Worm (Caenorhabditis elegans) whole organism, L3 larva: ENCODE data around the gene F40G9.19.

ENCODE experiments used
- R02D3.7 ChIP-seq: fragments of 150-350 bp; optimal IDR thresholded peaks from 2 replicates; lab custom pipeline; 2014; ENCODE audit warnings: missing biosample characterization, missing genetic modification characterization
- ZK546.5 ChIP-seq: sonication (generic microtip); optimal IDR thresholded peaks from 2 replicates; lab custom pipeline; 2017; ENCODE audit warnings: missing biosample characterization, missing genetic modification characterization
- aly-2 ChIP-seq: fragments of 150-350 bp; optimal IDR thresholded peaks from 2 replicates; lab custom pipeline; 2014; ENCODE audit warnings: missing biosample characterization, missing genetic modification characterization
- ama-1 ChIP-seq: fragments of 150-350 bp; optimal IDR thresholded peaks from 2 replicates; lab custom pipeline; 2018
- ceh-16 ChIP-seq: sonication (generic microtip); optimal IDR thresholded peaks from 2 replicates; lab custom pipeline; 2017; ENCODE audit warnings: missing biosample characterization, missing genetic modification characterization
- ceh-28 ChIP-seq: fragments of 150-350 bp; optimal IDR thresholded peaks from 2 replicates; lab custom pipeline; 2014; ENCODE audit warnings: missing biosample characterization, missing genetic modification reagents, missing genetic modification characterization
- ceh-9 ChIP-seq: sonication (generic microtip); optimal IDR thresholded peaks from 2 replicates; lab custom pipeline; 2018; ENCODE audit warnings: missing biosample characterization, missing genetic modification characterization
- daf-12 ChIP-seq: fragments of 150-350 bp; optimal IDR thresholded peaks from 2 replicates; lab custom pipeline; 2014; ENCODE audit warnings: missing biosample characterization, missing genetic modification reagents, missing genetic modification characterization
- egl-27 ChIP-seq: sonication (generic microtip); optimal IDR thresholded peaks from 4 replicates; lab custom pipeline; 2017; ENCODE audit warnings: missing biosample characterization, missing genetic modification reagents, missing genetic modification characterization
- egl-5 ChIP-seq: fragments of 150-350 bp; optimal IDR thresholded peaks from 2 replicates; lab custom pipeline; 2017; ENCODE audit warnings: missing biosample characterization, missing genetic modification reagents, missing genetic modification characterization, inconsistent platforms
- elt-1 ChIP-seq: fragments of 150-350 bp; optimal IDR thresholded peaks from 2 replicates; lab custom pipeline; 2014; ENCODE audit warnings: missing biosample characterization, missing genetic modification characterization
- elt-2 ChIP-seq: sonication (generic microtip); optimal IDR thresholded peaks from 2 replicates; lab custom pipeline; 2016; ENCODE audit warnings: missing genetic modification reagents, mild to moderate bottlenecking, missing genetic modification characterization, missing compliant biosample characterization
- elt-3 ChIP-seq, 3 experiments: fragments of 150-350 bp in 1 of 3; sonication (generic microtip) in 2 of 3; optimal IDR thresholded peaks; 2 replicates in 2 of 3; 4 replicates in 1 of 3; lab custom pipeline; 2014 to 2017; ENCODE audit warnings: missing biosample characterization in 3 of 3, missing genetic modification characterization in 3 of 3
- eor-1 ChIP-seq, 2 experiments: fragments of 150-350 bp; optimal IDR thresholded peaks; 2 replicates each; lab custom pipeline; 2014 to 2018; ENCODE audit warnings: missing biosample characterization in 2 of 2, missing genetic modification characterization in 2 of 2
- fkh-10 ChIP-seq: sonication (generic microtip); optimal IDR thresholded peaks from 2 replicates; lab custom pipeline; 2017; ENCODE audit warnings: missing biosample characterization, missing genetic modification reagents, missing genetic modification characterization
- fkh-2 ChIP-seq: fragments of 150-350 bp; optimal IDR thresholded peaks from 2 replicates; lab custom pipeline; 2014; ENCODE audit warnings: missing biosample characterization, missing genetic modification reagents, missing genetic modification characterization
- fos-1 ChIP-seq: fragments of 150-350 bp; optimal IDR thresholded peaks from 2 replicates; lab custom pipeline; 2014; ENCODE audit warnings: missing biosample characterization, missing genetic modification characterization
- hmg-11 ChIP-seq: sonication (generic microtip); optimal IDR thresholded peaks from 2 replicates; lab custom pipeline; 2016; ENCODE audit warnings: missing genetic modification characterization, missing compliant biosample characterization
- jun-1 ChIP-seq: fragments of 150-350 bp; optimal IDR thresholded peaks from 2 replicates; lab custom pipeline; 2014; ENCODE audit warnings: missing biosample characterization, missing genetic modification reagents, missing genetic modification characterization
- lin-15B ChIP-seq: fragments of 150-350 bp; optimal IDR thresholded peaks from 2 replicates; lab custom pipeline; 2014; ENCODE audit warnings: missing biosample characterization, missing genetic modification characterization
- lsy-12 ChIP-seq: sonication (generic microtip); optimal IDR thresholded peaks from 2 replicates; lab custom pipeline; 2016; ENCODE audit warnings: mild to moderate bottlenecking, missing genetic modification characterization, missing compliant biosample characterization
- mdl-1 ChIP-seq: fragments of 150-350 bp; optimal IDR thresholded peaks from 2 replicates; lab custom pipeline; 2014; ENCODE audit warnings: missing biosample characterization, missing genetic modification characterization
- mml-1 ChIP-seq: fragments of 150-350 bp; sonication (generic microtip); optimal IDR thresholded peaks from 3 replicates; lab custom pipeline; 2014; ENCODE audit warnings: missing biosample characterization, missing genetic modification characterization
- nhr-11 ChIP-seq: fragments of 150-350 bp; optimal IDR thresholded peaks from 2 replicates; lab custom pipeline; 2014; ENCODE audit warnings: missing biosample characterization, missing genetic modification characterization
- nhr-12 ChIP-seq: fragments of 150-350 bp; optimal IDR thresholded peaks from 2 replicates; lab custom pipeline; 2014; ENCODE audit warnings: missing biosample characterization, missing genetic modification characterization
- nhr-23 ChIP-seq: fragments of 150-350 bp; optimal IDR thresholded peaks from 2 replicates; lab custom pipeline; 2014; ENCODE audit warnings: missing biosample characterization, missing genetic modification reagents, missing genetic modification characterization
- nhr-237 ChIP-seq: fragments of 150-350 bp; optimal IDR thresholded peaks from 2 replicates; lab custom pipeline; 2014; ENCODE audit warnings: missing biosample characterization, missing genetic modification characterization
- nhr-25 ChIP-seq: sonication (generic microtip); optimal IDR thresholded peaks from 2 replicates; lab custom pipeline; 2017; ENCODE audit warnings: missing biosample characterization, missing genetic modification characterization
- nhr-43 ChIP-seq: sonication (generic microtip); optimal IDR thresholded peaks from 2 replicates; lab custom pipeline; 2016; ENCODE audit warnings: mild to moderate bottlenecking, missing genetic modification characterization, missing compliant biosample characterization; ENCODE audit not compliant: poor library complexity, severe bottlenecking
- nhr-67 ChIP-seq: fragments of 150-350 bp; optimal IDR thresholded peaks from 2 replicates; lab custom pipeline; 2014; ENCODE audit warnings: missing biosample characterization, missing genetic modification characterization
- nhr-76 ChIP-seq: fragments of 150-350 bp; sonication (generic microtip); optimal IDR thresholded peaks from 5 replicates; lab custom pipeline; 2014; ENCODE audit warnings: missing biosample characterization, missing genetic modification characterization
- nhr-77 ChIP-seq: fragments of 150-350 bp; optimal IDR thresholded peaks from 2 replicates; lab custom pipeline; 2014; ENCODE audit warnings: missing biosample characterization, missing genetic modification characterization
- pqm-1 ChIP-seq: fragments of 150-350 bp; optimal IDR thresholded peaks from 2 replicates; lab custom pipeline; 2017; ENCODE audit warnings: missing biosample characterization, missing genetic modification characterization, inconsistent platforms
- sea-2 ChIP-seq: fragments of 150-350 bp; sonication (generic microtip); optimal IDR thresholded peaks from 4 replicates; lab custom pipeline; 2014; ENCODE audit warnings: missing biosample characterization, missing genetic modification reagents, missing genetic modification characterization
- skn-1 ChIP-seq: fragments of 150-350 bp; optimal IDR thresholded peaks from 2 replicates; lab custom pipeline; 2014; ENCODE audit warnings: missing biosample characterization, missing genetic modification characterization
- snpc-4 ChIP-seq: fragments of 150-350 bp; optimal IDR thresholded peaks from 2 replicates; lab custom pipeline; 2014; ENCODE audit warnings: missing biosample characterization, missing genetic modification characterization
- tbx-2 ChIP-seq: sonication (generic microtip); optimal IDR thresholded peaks from 2 replicates; lab custom pipeline; 2016; ENCODE audit warnings: mild to moderate bottlenecking, missing genetic modification characterization, missing compliant biosample characterization
- unc-39 ChIP-seq: sonication (generic microtip); optimal IDR thresholded peaks from 4 replicates; lab custom pipeline; 2017; ENCODE audit warnings: missing biosample characterization, missing genetic modification characterization
- unc-62 ChIP-seq: fragments of 150-350 bp; sonication (generic microtip); optimal IDR thresholded peaks from 4 replicates; lab custom pipeline; 2014; ENCODE audit warnings: missing biosample characterization, missing genetic modification reagents, missing genetic modification characterization
- zag-1 ChIP-seq: fragments of 150-350 bp; optimal IDR thresholded peaks from 2 replicates; lab custom pipeline; 2014; ENCODE audit warnings: missing biosample characterization, missing genetic modification characterization
- ztf-11 ChIP-seq: fragments of 150-350 bp; optimal IDR thresholded peaks from 2 replicates; lab custom pipeline; 2014; ENCODE audit warnings: missing biosample characterization, missing genetic modification characterization
- ztf-4 ChIP-seq: fragments of 150-350 bp; optimal IDR thresholded peaks from 2 replicates; lab custom pipeline; 2014; ENCODE audit warnings: missing biosample characterization, missing genetic modification characterization

Gene F40G9.19

ce11 chrIII:147570-148076 lies 26.0 kb upstream of the F40G9.19 start, which contains the start of gene sqst-5:
Gene sqst-5, minus strand, starts transcription at chrIII:147620.
- TF ChIP-seq zag-1 (tag; lab: Kevin White, UChicago) (no peak), unc-39 (tag; lab: Kevin White, UChicago) (no peak), ztf-11 (tag; lab: Kevin White, UChicago) (no peak), elt-2 (peak; percentile 76), pqm-1 (tag; lab: Kevin White, UChicago) (peak; percentile 59), daf-12 (tag; lab: Kevin White, UChicago) (no peak)
- TF ChIP-seq, all 47 proteins: peak for 2

- TF ChIP-seq ama-1 (lab: Kevin White, UChicago) (no peak), nhr-237 (tag; lab: Kevin White, UChicago) (no peak), eor-1 (tag; optimal IDR thresholded peaks at IDR 0.05; lab: Kevin White, UChicago) (no peak), lsy-12 (tag; lab: Kevin White, UChicago) (no peak), nhr-67 (tag; lab: Kevin White, UChicago) (no peak), elt-3 (tag; optimal IDR thresholded peaks at IDR 0.05; lab: Kevin White, UChicago) (no peak), egl-5 (tag; lab: Kevin White, UChicago) (no peak), skn-1 (no peak), unc-39 (tag; lab: Kevin White, UChicago) (no peak), fkh-10 (no peak), nhr-76 (tag; lab: Kevin White, UChicago) (no peak), nhr-23 (no peak), lin-15B (tag; lab: Kevin White, UChicago) (no peak), ztf-4 (tag; lab: Kevin White, UChicago) (no peak), jun-1 (no peak), fkh-2 (tag; lab: Kevin White, UChicago) (no peak), snpc-4 (no peak), nhr-25 (tag; lab: Kevin White, UChicago) (no peak), unc-62 (GFP tag; lab: Kevin White, UChicago) (no peak), fos-1 (tag; lab: Kevin White, UChicago) (no peak)
Observed at ce11 chrIII:149132-149531, 24.5 kb upstream of the F40G9.19 start.

ce11 chrIII:151084-151483 lies 22.5 kb upstream of the F40G9.19 start:
- TF ChIP-seq fos-1 (tag; lab: Kevin White, UChicago) (no peak), nhr-25 (tag; lab: Kevin White, UChicago) (no peak), sea-2 (GFP tag; lab: Kevin White, UChicago) (no peak), ztf-4 (tag; lab: Kevin White, UChicago) (no peak), nhr-237 (tag; lab: Kevin White, UChicago) (no peak), mml-1 (no peak), elt-2 (no peak), nhr-12 (tag; lab: Kevin White, UChicago) (no peak), snpc-4 (no peak), nhr-11 (tag; lab: Kevin White, UChicago) (no peak), aly-2 (tag; lab: Kevin White, UChicago) (no peak), ceh-28 (tag; lab: Kevin White, UChicago) (no peak), ama-1 (lab: Kevin White, UChicago) (no peak), ztf-11 (tag; lab: Kevin White, UChicago) (no peak), elt-1 (tag; lab: Kevin White, UChicago) (no peak), nhr-77 (tag; lab: Kevin White, UChicago) (no peak), ZK546.5 (no peak), jun-1 (no peak), R02D3.7 (tag; lab: Kevin White, UChicago) (no peak), tbx-2 (tag; lab: Kevin White, UChicago) (no peak)

- TF ChIP-seq ceh-16 (tag; lab: Kevin White, UChicago) (no peak), ztf-11 (tag; lab: Kevin White, UChicago) (no peak), pqm-1 (tag; lab: Kevin White, UChicago) (peak; percentile 100), ceh-28 (tag; lab: Kevin White, UChicago) (no peak), fos-1 (tag; lab: Kevin White, UChicago) (peak; percentile 45), snpc-4 (no peak), hmg-11 (tag; lab: Kevin White, UChicago) (no peak), mdl-1 (tag; lab: Kevin White, UChicago) (no peak), elt-2 (peak; percentile 100), egl-27 (peak; percentile 81), aly-2 (tag; lab: Kevin White, UChicago) (no peak), skn-1 (peak; percentile 26), lin-15B (tag; lab: Kevin White, UChicago) (no peak), elt-1 (tag; lab: Kevin White, UChicago) (no peak), fkh-10 (no peak), nhr-77 (tag; lab: Kevin White, UChicago) (no peak), elt-3 (tag; optimal IDR thresholded peaks at IDR 0.05; lab: Kevin White, UChicago) (peak in 2 of 3 experiments; percentile 1 to 56), tbx-2 (tag; lab: Kevin White, UChicago) (no peak), jun-1 (peak; percentile 98), nhr-23 (no peak), R02D3.7 (tag; lab: Kevin White, UChicago) (no peak), nhr-43 (no peak), nhr-237 (tag; lab: Kevin White, UChicago) (no peak), ceh-9 (tag; lab: Kevin White, UChicago) (no peak), ztf-4 (tag; lab: Kevin White, UChicago) (no peak)
Observed at ce11 chrIII:154168-154567, 19.4 kb upstream of the F40G9.19 start.
